Worm (Caenorhabditis elegans) whole organism, mixed stage, embryonic: ENCODE data around the gene chin-1.

Source experiments
- M03D4.4 ChIP-seq: sonication (generic microtip); optimal IDR thresholded peaks from 2 replicates; lab custom pipeline; 2017; ENCODE audit warnings: mild to moderate bottlenecking, missing genetic modification characterization, missing compliant biosample characterization
- blmp-1 ChIP-seq: fragments of 150-350 bp; optimal IDR thresholded peaks from 2 replicates; lab custom pipeline; 2014; ENCODE audit warnings: missing biosample characterization, missing genetic modification characterization
- ceh-39 ChIP-seq: fragments of 150-350 bp; optimal IDR thresholded peaks from 2 replicates; lab custom pipeline; 2014; ENCODE audit warnings: missing biosample characterization, missing genetic modification characterization
- ceh-43 ChIP-seq: fragments of 200-800 bp; sonication (Bioruptor generic); optimal IDR thresholded peaks from 2 replicates; lab custom pipeline; 2018; ENCODE audit warnings: mild to moderate bottlenecking, missing genetic modification characterization, moderate library complexity, missing compliant biosample characterization
- ceh-83 ChIP-seq: fragments of 200-800 bp; sonication (Bioruptor generic); optimal IDR thresholded peaks from 2 replicates; lab custom pipeline; 2018; ENCODE audit warnings: mild to moderate bottlenecking, missing genetic modification characterization, missing compliant biosample characterization
- ces-1 ChIP-seq: fragments of 150-350 bp; optimal IDR thresholded peaks from 2 replicates; lab custom pipeline; 2014; ENCODE audit warnings: missing biosample characterization, missing genetic modification reagents, missing genetic modification characterization
- cnd-1 ChIP-seq: fragments of 200-800 bp; sonication (Bioruptor generic); optimal IDR thresholded peaks from 2 replicates; lab custom pipeline; 2018; ENCODE audit warnings: mild to moderate bottlenecking, missing genetic modification characterization, missing compliant biosample characterization
- drap-1 ChIP-seq: fragments of 200-800 bp; sonication (Bioruptor generic); optimal IDR thresholded peaks from 3 replicates; lab custom pipeline; 2018; ENCODE audit warnings: mild to moderate bottlenecking, missing genetic modification characterization, missing compliant biosample characterization
- elt-1 ChIP-seq: sonication (generic microtip); optimal IDR thresholded peaks from 2 replicates; lab custom pipeline; 2017; ENCODE audit warnings: missing genetic modification characterization, mild to moderate bottlenecking, missing compliant biosample characterization, antibody characterized with exemption, moderate library complexity, borderline replicate concordance; ENCODE audit not compliant: insufficient read depth
- elt-3 ChIP-seq: fragments of 150-350 bp; optimal IDR thresholded peaks from 2 replicates; lab custom pipeline; 2014; ENCODE audit warnings: missing biosample characterization, missing genetic modification characterization
- flh-1 ChIP-seq: fragments of 200-800 bp; sonication (Bioruptor generic); optimal IDR thresholded peaks from 2 replicates; lab custom pipeline; 2018; ENCODE audit warnings: mild to moderate bottlenecking, missing genetic modification characterization, moderate library complexity, missing compliant biosample characterization
- ham-2 ChIP-seq: fragments of 200-800 bp; sonication (Bioruptor generic); optimal IDR thresholded peaks from 2 replicates; lab custom pipeline; 2018; ENCODE audit warnings: mild to moderate bottlenecking, missing genetic modification characterization, missing compliant biosample characterization
- hlh-1 ChIP-seq: fragments of 150-350 bp; optimal IDR thresholded peaks from 2 replicates; lab custom pipeline; 2014; ENCODE audit warnings: missing biosample characterization, missing genetic modification reagents, missing genetic modification characterization
- lin-13 ChIP-seq: fragments of 150-350 bp; optimal IDR thresholded peaks from 2 replicates; lab custom pipeline; 2014; ENCODE audit warnings: missing biosample characterization, missing genetic modification characterization
- lin-32 ChIP-seq: fragments of 200-800 bp; sonication (Bioruptor generic); optimal IDR thresholded peaks from 2 replicates; lab custom pipeline; 2018; ENCODE audit warnings: mild to moderate bottlenecking, missing genetic modification characterization, missing compliant biosample characterization
- lsy-2 ChIP-seq: fragments of 150-350 bp; optimal IDR thresholded peaks from 2 replicates; lab custom pipeline; 2014; ENCODE audit warnings: missing biosample characterization, missing genetic modification characterization
- mab-5 ChIP-seq: fragments of 150-350 bp; optimal IDR thresholded peaks from 2 replicates; lab custom pipeline; 2014; ENCODE audit warnings: missing biosample characterization, missing genetic modification characterization
- mep-1 ChIP-seq: fragments of 150-350 bp; optimal IDR thresholded peaks from 2 replicates; lab custom pipeline; 2017; ENCODE audit warnings: missing biosample characterization, missing genetic modification reagents, missing genetic modification characterization, inconsistent platforms
- nhr-2 ChIP-seq: fragments of 150-350 bp; optimal IDR thresholded peaks from 2 replicates; lab custom pipeline; 2014; ENCODE audit warnings: missing biosample characterization, missing genetic modification characterization
- nhr-237 ChIP-seq: fragments of 150-350 bp; optimal IDR thresholded peaks from 2 replicates; lab custom pipeline; 2014; ENCODE audit warnings: missing biosample characterization, missing genetic modification characterization
- nhr-28 ChIP-seq: fragments of 150-350 bp; optimal IDR thresholded peaks from 2 replicates; lab custom pipeline; 2014; ENCODE audit warnings: missing biosample characterization, missing genetic modification characterization
- nhr-76 ChIP-seq: sonication (generic microtip); optimal IDR thresholded peaks from 2 replicates; lab custom pipeline; 2017; ENCODE audit warnings: missing biosample characterization, missing genetic modification characterization
- pha-4 ChIP-seq: fragments of 150-350 bp; optimal IDR thresholded peaks from 2 replicates; lab custom pipeline; 2018; ENCODE audit warnings: missing biosample characterization, missing genetic modification reagents, missing genetic modification characterization
- sem-2 ChIP-seq: fragments of 200-800 bp; sonication (Bioruptor generic); optimal IDR thresholded peaks from 2 replicates; lab custom pipeline; 2018; ENCODE audit warnings: mild to moderate bottlenecking, missing genetic modification characterization, missing compliant biosample characterization
- snpc-4 ChIP-seq: fragments of 150-350 bp; optimal IDR thresholded peaks from 2 replicates; lab custom pipeline; 2014; ENCODE audit warnings: missing biosample characterization, missing genetic modification characterization
- tbx-8 ChIP-seq: fragments of 200-800 bp; sonication (Bioruptor generic); optimal IDR thresholded peaks from 2 replicates; lab custom pipeline; 2018; ENCODE audit warnings: mild to moderate bottlenecking, missing genetic modification characterization, moderate library complexity, missing compliant biosample characterization
- unc-120 ChIP-seq: sonication (generic microtip); optimal IDR thresholded peaks from 2 replicates; lab custom pipeline; 2017; ENCODE audit warnings: missing genetic modification characterization, missing compliant biosample characterization; ENCODE audit not compliant: poor library complexity, severe bottlenecking
- unc-39 ChIP-seq: fragments of 150-350 bp; optimal IDR thresholded peaks from 2 replicates; lab custom pipeline; 2014; ENCODE audit warnings: missing biosample characterization, missing genetic modification characterization
- unc-62 ChIP-seq: fragments of 150-350 bp; optimal IDR thresholded peaks from 2 replicates; lab custom pipeline; 2014; ENCODE audit warnings: missing biosample characterization, missing genetic modification reagents, missing genetic modification characterization
- ztf-11 ChIP-seq: fragments of 150-350 bp; optimal IDR thresholded peaks from 2 replicates; lab custom pipeline; 2014; ENCODE audit warnings: missing biosample characterization, missing genetic modification characterization

Gene chin-1

ce11 chrIII:1034853-1035252 lies 2.2 kb downstream of the chin-1 start:
- TF ChIP-seq blmp-1 (tag; lab: Kevin White, UChicago) (no peak), ceh-39 (no peak), mep-1 (tag; lab: Kevin White, UChicago) (no peak), ztf-11 (tag; lab: Kevin White, UChicago) (no peak)

DNA sequence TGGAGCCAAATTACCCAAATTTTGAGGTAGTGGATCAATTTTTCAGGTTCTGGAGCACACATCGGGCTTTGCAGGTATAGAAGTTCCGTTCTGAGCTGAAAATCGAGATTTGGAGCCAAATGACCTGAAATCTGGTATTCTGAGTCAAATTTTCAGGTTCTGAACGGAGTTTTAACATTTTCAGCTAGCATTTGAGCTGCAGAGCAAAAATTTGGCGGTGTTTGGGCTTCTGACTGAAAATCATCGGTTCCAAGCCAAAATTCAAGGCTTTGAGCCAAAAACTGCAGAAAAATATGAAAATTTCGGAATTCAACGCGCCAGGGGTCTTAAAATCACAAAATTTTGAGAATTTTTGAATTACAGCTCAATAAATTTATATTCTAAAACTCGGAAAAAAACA lies 6.0 kb downstream of the chin-1 start, which contains the start of the genes clc-26 and E_BE45912.2:
Gene clc-26 (minus strand): TSS at position 101 of the 400 bp plus-strand sequence.
Gene E_BE45912.2 (minus strand): TSS at position 139 of the 400 bp plus-strand sequence.
- TF ChIP-seq mab-5 (tag; lab: Kevin White, UChicago) (no peak), lsy-2 (tag; lab: Kevin White, UChicago) (no peak), elt-3 (tag; lab: Kevin White, UChicago) (no peak), unc-120 (no peak), ztf-11 (tag; lab: Kevin White, UChicago) (no peak), ces-1 (GFP tag; lab: Kevin White, UChicago) (no peak), pha-4 (no peak)

DNA sequence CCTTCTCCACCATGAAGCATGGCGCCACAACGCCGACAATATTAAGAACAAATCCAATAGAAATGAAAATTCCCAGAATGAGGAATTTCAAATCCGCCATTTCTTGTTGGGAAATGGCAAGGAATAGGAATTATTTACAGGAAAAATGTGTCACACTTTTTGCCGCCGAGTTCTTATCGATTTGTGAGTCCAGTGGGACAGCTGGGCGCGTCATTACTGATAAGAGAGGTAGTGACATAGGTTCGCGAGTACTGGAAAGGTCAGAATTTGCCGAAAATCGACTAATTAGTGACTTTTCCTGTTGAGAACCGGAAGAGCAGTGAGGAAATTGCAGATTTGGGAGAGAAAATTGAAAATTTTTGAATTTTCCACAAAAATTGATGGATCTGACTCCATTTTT lies 8.8 kb downstream of the chin-1 start:
- no peak for TF ChIP-seq nhr-237 (tag; lab: Kevin White, UChicago)
- TF ChIP-seq unc-39 (tag; lab: Kevin White, UChicago) = no peak
- TF ChIP-seq lin-32 (GFP tag; lab: Kevin White, UChicago) = no peak
- TF ChIP-seq snpc-4 (tag; lab: Kevin White, UChicago) = no peak
- TF ChIP-seq sem-2 (GFP tag; lab: Kevin White, UChicago) = no peak
- no peak for TF ChIP-seq unc-120
- no peak for TF ChIP-seq ces-1 (GFP tag; lab: Kevin White, UChicago)
- TF ChIP-seq M03D4.4 = no peak
- no peak for TF ChIP-seq ham-2 (GFP tag; lab: Kevin White, UChicago)

- no peak for TF ChIP-seq sem-2 (GFP tag; lab: Kevin White, UChicago)
- TF ChIP-seq snpc-4 (tag; lab: Kevin White, UChicago) = no peak
- no peak for TF ChIP-seq nhr-237 (tag; lab: Kevin White, UChicago)
- no peak for TF ChIP-seq lsy-2 (tag; lab: Kevin White, UChicago)
- TF ChIP-seq unc-62 (GFP tag; lab: Kevin White, UChicago) = no peak
- TF ChIP-seq flh-1 = no peak
- no peak for TF ChIP-seq cnd-1 (tag; lab: Kevin White, UChicago)
- TF ChIP-seq lin-13 (tag; lab: Kevin White, UChicago) = no peak
- TF ChIP-seq blmp-1 (tag; lab: Kevin White, UChicago) = no peak
- no peak for TF ChIP-seq pha-4
- no peak for TF ChIP-seq ceh-39
Observed at ce11 chrIII:1026261-1026660, 10.8 kb downstream of the chin-1 start, which contains the start of gene clc-25. TSS of gene clc-25 (minus strand) at chrIII:1026361.

- TF ChIP-seq ceh-83 (GFP tag; lab: Kevin White, UChicago) = no peak
- TF ChIP-seq sem-2 (GFP tag; lab: Kevin White, UChicago) = no peak
- TF ChIP-seq elt-1 (tag; lab: Kevin White, UChicago) = no peak
- no peak for TF ChIP-seq ceh-43 (GFP tag; lab: Kevin White, UChicago)
- TF ChIP-seq nhr-76 = no peak
- TF ChIP-seq lin-32 (GFP tag; lab: Kevin White, UChicago) = no peak
- TF ChIP-seq ztf-11 (tag; lab: Kevin White, UChicago) = no peak
- no peak for TF ChIP-seq nhr-28 (tag; lab: Kevin White, UChicago)
- no peak for TF ChIP-seq hlh-1 (tag; lab: Kevin White, UChicago)
- no peak for TF ChIP-seq tbx-8 (GFP tag; lab: Kevin White, UChicago)
- TF ChIP-seq drap-1 (GFP tag; lab: Kevin White, UChicago) = no peak
- TF ChIP-seq mab-5 (tag; lab: Kevin White, UChicago) = no peak
- no peak for TF ChIP-seq nhr-237 (tag; lab: Kevin White, UChicago)
Observed at ce11 chrIII:1020732-1021131, 16.3 kb downstream of the chin-1 start, which contains the start of gene clc-23. TSS of gene clc-23 (plus strand) at chrIII:1020954.

ce11 chrIII:1016080-1016479 lies 20.9 kb downstream of the chin-1 start, which contains the start of gene Y34F4.3:
TSS of gene Y34F4.3 (minus strand) at chrIII:1016180.
- no peak for TF ChIP-seq nhr-28 (tag; lab: Kevin White, UChicago)
- no peak for TF ChIP-seq drap-1 (GFP tag; lab: Kevin White, UChicago)
- no peak for TF ChIP-seq ceh-43 (GFP tag; lab: Kevin White, UChicago)
- TF ChIP-seq unc-120 = no peak
- TF ChIP-seq tbx-8 (GFP tag; lab: Kevin White, UChicago) = no peak
- TF ChIP-seq unc-39 (tag; lab: Kevin White, UChicago) = no peak
- TF ChIP-seq M03D4.4 = no peak
- TF ChIP-seq ceh-39 = no peak
- TF ChIP-seq unc-62 (GFP tag; lab: Kevin White, UChicago) = no peak
- no peak for TF ChIP-seq nhr-2
- TF ChIP-seq pha-4 = no peak
